Worm (Caenorhabditis elegans) whole organism, L1 larva: ENCODE measurements around the gene bath-2.

Experiments used
- ama-1 ChIP-seq: fragments of 150-350 bp; optimal IDR thresholded peaks from 2 replicates; lab custom pipeline; 2014
- blmp-1 ChIP-seq: fragments of 150-350 bp; optimal IDR thresholded peaks from 2 replicates; lab custom pipeline; 2014; ENCODE audit warnings: missing biosample characterization, missing genetic modification characterization
- ceh-82 ChIP-seq, 3 experiments: fragments of 150-350 bp in 1 of 3; sonication (generic microtip) in 2 of 3; optimal IDR thresholded peaks; 2 replicates each; lab custom pipeline; 2014 to 2017; ENCODE audit warnings: missing biosample characterization in 3 of 3, missing genetic modification characterization in 3 of 3
- ceh-88 ChIP-seq: fragments of 200-800 bp; sonication (Bioruptor generic); IDR thresholded peaks from 2 replicates; pipeline ENCODE4 v1.3.6; 2022; ENCODE audit warnings: missing genetic modification characterization, missing compliant biosample characterization
- ceh-90 ChIP-seq: sonication (generic microtip); optimal IDR thresholded peaks from 2 replicates; lab custom pipeline; 2016; ENCODE audit warnings: missing genetic modification characterization, missing compliant biosample characterization
- ces-1 ChIP-seq: fragments of 150-350 bp; optimal IDR thresholded peaks from 2 replicates; lab custom pipeline; 2014; ENCODE audit warnings: missing biosample characterization, missing genetic modification reagents, missing genetic modification characterization
- dpl-1 ChIP-seq, 3 experiments: fragments of 150-350 bp in 2 of 3; sonication (generic microtip) in 1 of 3; optimal IDR thresholded peaks; 2 replicates each; lab custom pipeline; 2014 to 2017; ENCODE audit warnings: missing biosample characterization in 3 of 3, missing genetic modification characterization in 3 of 3, missing genetic modification reagents in 3 of 3
- dsc-1 ChIP-seq: sonication (generic microtip); optimal IDR thresholded peaks from 2 replicates; lab custom pipeline; 2016; ENCODE audit warnings: mild to moderate bottlenecking, missing genetic modification characterization, missing compliant biosample characterization
- efl-1 ChIP-seq, 4 experiments: fragments of 150-350 bp; optimal IDR thresholded peaks in 3 of 4; peaks in 1 of 4; 1 replicate in 1 of 4; 2 replicates in 3 of 4; lab custom pipeline; 2014; ENCODE audit warnings: missing biosample characterization in 2 of 4, missing genetic modification characterization in 2 of 4, missing genetic modification reagents in 2 of 4
- egl-13 ChIP-seq: sonication (generic microtip); optimal IDR thresholded peaks from 2 replicates; lab custom pipeline; 2016; ENCODE audit warnings: missing genotype, missing genetic modification reagents, missing genetic modification characterization, missing compliant biosample characterization
- elt-2 ChIP-seq: sonication (generic microtip); optimal IDR thresholded peaks from 2 replicates; lab custom pipeline; 2016; ENCODE audit warnings: missing genetic modification characterization, mild to moderate bottlenecking, inconsistent platforms, missing compliant biosample characterization, missing genetic modification reagents
- fkh-10 ChIP-seq: sonication (generic microtip); optimal IDR thresholded peaks from 2 replicates; lab custom pipeline; 2017; ENCODE audit warnings: missing biosample characterization, missing genetic modification reagents, missing genetic modification characterization
- fkh-8 ChIP-seq: sonication (generic microtip); optimal IDR thresholded peaks from 2 replicates; lab custom pipeline; 2016; ENCODE audit warnings: mild to moderate bottlenecking, missing genetic modification characterization, missing compliant biosample characterization
- fos-1 ChIP-seq: fragments of 150-350 bp; optimal IDR thresholded peaks from 2 replicates; lab custom pipeline; 2014; ENCODE audit warnings: missing biosample characterization, missing genetic modification characterization
- hlh-4 ChIP-seq: sonication (generic microtip); optimal IDR thresholded peaks from 2 replicates; lab custom pipeline; 2016; ENCODE audit warnings: mild to moderate bottlenecking, missing genetic modification characterization, missing compliant biosample characterization
- lin-13 ChIP-seq: fragments of 150-350 bp; optimal IDR thresholded peaks from 2 replicates; lab custom pipeline; 2014; ENCODE audit warnings: missing biosample characterization, missing genetic modification reagents, missing genetic modification characterization
- lin-35 ChIP-seq, 2 experiments: fragments of 150-350 bp; optimal IDR thresholded peaks; 2 replicates each; lab custom pipeline; 2014; ENCODE audit warnings: missing biosample characterization in 2 of 2, missing genetic modification characterization in 2 of 2, missing genetic modification reagents in 2 of 2
- lin-39 ChIP-seq: fragments of 150-350 bp; optimal IDR thresholded peaks from 2 replicates; lab custom pipeline; 2014; ENCODE audit warnings: missing biosample characterization, missing genetic modification reagents, missing genetic modification characterization
- lir-3 ChIP-seq: sonication (generic microtip); optimal IDR thresholded peaks from 2 replicates; lab custom pipeline; 2016; ENCODE audit warnings: mild to moderate bottlenecking, missing genetic modification characterization, moderate library complexity, missing compliant biosample characterization; ENCODE audit not compliant: poor library complexity
- mab-9 ChIP-seq: fragments of 200-800 bp; sonication (Bioruptor generic); IDR thresholded peaks from 2 replicates; pipeline ENCODE4 v1.3.6; 2022; ENCODE audit warnings: missing genetic modification reagents, missing genetic modification characterization, missing compliant biosample characterization
- nhr-12 ChIP-seq: sonication (generic microtip); optimal IDR thresholded peaks from 2 replicates; lab custom pipeline; 2017; ENCODE audit warnings: missing biosample characterization, missing genetic modification characterization
- nhr-237 ChIP-seq: fragments of 150-350 bp; optimal IDR thresholded peaks from 2 replicates; lab custom pipeline; 2014; ENCODE audit warnings: missing biosample characterization, missing genetic modification characterization
- nhr-28 ChIP-seq: fragments of 150-350 bp; optimal IDR thresholded peaks from 2 replicates; lab custom pipeline; 2014; ENCODE audit warnings: missing biosample characterization, missing genetic modification characterization
- nhr-71 ChIP-seq: sonication (generic microtip); optimal IDR thresholded peaks from 2 replicates; lab custom pipeline; 2016; ENCODE audit warnings: mild to moderate bottlenecking, missing genetic modification characterization, moderate library complexity, missing compliant biosample characterization
- nhr-76 ChIP-seq: sonication (generic microtip); optimal IDR thresholded peaks from 2 replicates; lab custom pipeline; 2017; ENCODE audit warnings: missing biosample characterization, missing genetic modification characterization
- nhr-84 ChIP-seq: sonication (generic microtip); optimal IDR thresholded peaks from 2 replicates; lab custom pipeline; 2017; ENCODE audit warnings: missing biosample characterization, missing genetic modification characterization
- nhr-85 ChIP-seq: sonication (generic microtip); peaks from one replicate; lab custom pipeline; 2016; ENCODE audit warnings: missing genetic modification characterization, inconsistent platforms, missing compliant biosample characterization
- nhr-90 ChIP-seq: sonication (generic microtip); optimal IDR thresholded peaks from 2 replicates; lab custom pipeline; 2016; ENCODE audit warnings: mild to moderate bottlenecking, missing genetic modification characterization, missing compliant biosample characterization; ENCODE audit not compliant: poor library complexity
- pax-3 ChIP-seq: fragments of 200-800 bp; sonication (Bioruptor generic); optimal IDR thresholded peaks from 2 replicates; lab custom pipeline; 2018; ENCODE audit warnings: mild to moderate bottlenecking, missing genetic modification characterization, moderate library complexity, missing compliant biosample characterization
- skn-1 ChIP-seq: fragments of 150-350 bp; optimal IDR thresholded peaks from 2 replicates; lab custom pipeline; 2014; ENCODE audit warnings: missing biosample characterization, missing genetic modification characterization
- snpc-4 ChIP-seq: fragments of 150-350 bp; optimal IDR thresholded peaks from 2 replicates; lab custom pipeline; 2014; ENCODE audit warnings: missing biosample characterization, missing genetic modification characterization
- snu-23 ChIP-seq: sonication (generic microtip); optimal IDR thresholded peaks from 2 replicates; lab custom pipeline; 2016; ENCODE audit warnings: missing genetic modification characterization, missing compliant biosample characterization
- sox-4 ChIP-seq: sonication (generic microtip); optimal IDR thresholded peaks from 2 replicates; lab custom pipeline; 2016; ENCODE audit warnings: missing genetic modification characterization, missing compliant biosample characterization
- sptf-1 ChIP-seq: fragments of 150-350 bp; optimal IDR thresholded peaks from 2 replicates; lab custom pipeline; 2014; ENCODE audit warnings: missing biosample characterization, missing genetic modification characterization
- sup-37 ChIP-seq: fragments of 200-800 bp; sonication (Bioruptor generic); optimal IDR thresholded peaks from 2 replicates; lab custom pipeline; 2018; ENCODE audit warnings: mild to moderate bottlenecking, missing genetic modification characterization, missing compliant biosample characterization
- tlp-1 ChIP-seq: fragments of 150-350 bp; optimal IDR thresholded peaks from 2 replicates; lab custom pipeline; 2014; ENCODE audit warnings: missing biosample characterization, missing genetic modification characterization
- unc-30 ChIP-seq: sonication (generic microtip); optimal IDR thresholded peaks from 2 replicates; lab custom pipeline; 2017; ENCODE audit warnings: missing biosample characterization, missing genetic modification characterization
- unc-98 ChIP-seq: fragments of 200-800 bp; sonication (Bioruptor generic); IDR thresholded peaks from 2 replicates; pipeline ENCODE4 v1.3.6; 2022; ENCODE audit warnings: missing genetic modification characterization, missing compliant biosample characterization

bath-2 gene

DNA sequence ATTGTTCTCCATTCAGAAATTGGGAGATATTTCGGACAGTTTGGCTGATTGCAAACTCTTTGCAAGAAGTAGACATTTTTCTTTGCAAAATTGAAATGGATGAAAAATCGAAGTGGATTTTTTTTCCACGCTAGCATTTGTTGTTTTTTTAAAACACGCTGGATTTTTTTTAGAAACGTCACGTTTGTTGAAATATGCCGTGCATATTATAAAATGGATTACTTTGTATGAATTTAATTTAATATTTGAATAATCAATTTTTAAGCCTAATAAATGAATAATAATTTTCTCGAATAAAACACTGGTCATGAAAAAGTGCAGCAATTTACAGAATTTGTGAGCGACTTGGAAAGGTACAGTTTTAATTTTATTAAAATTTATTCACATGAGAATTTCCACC, 22.5 kb upstream of the bath-2 start, which contains the start of gene ZK250.14:
Gene ZK250.14 (minus strand): TSS at position 101 of the 400 bp plus-strand sequence.
- TF ChIP-seq unc-30 (tag; lab: Kevin White, UChicago) (no peak), ceh-88 (GFP tag; lab: Robert Waterston, UW) (no peak), blmp-1 (tag; lab: Kevin White, UChicago) (no peak), nhr-71 (tag; lab: Kevin White, UChicago) (no peak), mab-9 (GFP tag; lab: Robert Waterston, UW) (no peak), ceh-82 (tag; optimal IDR thresholded peaks at IDR 0.05; lab: Kevin White, UChicago) (no peak), nhr-84 (no peak), skn-1 (tag; lab: Kevin White, UChicago) (no peak)

DNA sequence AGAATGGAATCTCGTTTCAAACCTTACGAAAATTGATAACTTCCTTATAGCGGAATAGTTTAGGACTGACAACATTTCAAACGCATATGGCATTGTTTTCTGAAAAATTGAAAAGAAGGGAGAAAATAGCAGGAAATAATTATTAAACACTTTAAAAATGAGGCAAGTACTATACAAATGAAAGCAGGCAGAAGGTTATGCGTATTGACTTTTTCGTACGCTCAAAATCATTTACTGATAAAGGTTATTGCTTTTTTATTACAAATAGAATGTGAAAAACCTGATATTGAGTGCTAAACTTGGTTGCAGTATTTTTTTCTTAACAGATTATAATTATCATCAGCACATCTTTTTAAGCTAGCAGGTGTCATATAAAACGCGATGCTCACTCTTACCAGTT, 17.1 kb upstream of the bath-2 start, which contains the start of gene ZK250.13:
Gene ZK250.13 (minus strand): TSS at position 101 of the 400 bp plus-strand sequence.
- TF ChIP-seq snpc-4 (tag; lab: Kevin White, UChicago) (no peak), elt-2 (peak; percentile 36)

ce11 chrII:1928578-1928977, 6.0 kb upstream of the bath-2 start:
- no peak for TF ChIP-seq nhr-76 (tag; lab: Kevin White, UChicago)
- TF ChIP-seq dpl-1 (GFP tag; optimal IDR thresholded peaks at IDR 0.05; lab: Kevin White, UChicago): peak; percentile 20 to 54 (median 53)
- no peak for TF ChIP-seq nhr-237 (tag; lab: Kevin White, UChicago)
- TF ChIP-seq lir-3 (tag; lab: Kevin White, UChicago): no peak
- peak; percentile 5 to 56 for TF ChIP-seq lin-35 (GFP tag; optimal IDR thresholded peaks at IDR 0.05; lab: Kevin White, UChicago)
- TF ChIP-seq nhr-85 (tag; lab: Kevin White, UChicago): no peak
- peak in 1 of 2 experiments; percentile 52 for TF ChIP-seq efl-1 (optimal IDR thresholded peaks at IDR 0.05; lab: Kevin White, UChicago)
- TF ChIP-seq efl-1 (GFP tag; optimal IDR thresholded peaks at IDR 0.05 in 1 of 2; lab: Kevin White, UChicago): peak; percentile 60 to 94

ce11 chrII:1926162-1926561, 3.6 kb upstream of the bath-2 start, which contains the start of gene F52C6.2:
F52C6.2 (plus strand) TSS chrII:1926462.
- TF ChIP-seq mab-9 (GFP tag; lab: Robert Waterston, UW) (no peak), fkh-8 (tag; lab: Kevin White, UChicago) (no peak), unc-30 (tag; lab: Kevin White, UChicago) (no peak), lir-3 (tag; lab: Kevin White, UChicago) (no peak), sox-4 (tag; lab: Kevin White, UChicago) (no peak), fkh-10 (GFP tag; lab: Kevin White, UChicago) (no peak), lin-39 (tag; lab: Kevin White, UChicago) (no peak), egl-13 (tag; lab: Kevin White, UChicago) (no peak), tlp-1 (tag; lab: Kevin White, UChicago) (no peak), ces-1 (GFP tag; lab: Kevin White, UChicago) (no peak), ama-1 (no peak), nhr-28 (tag; lab: Kevin White, UChicago) (no peak), nhr-237 (tag; lab: Kevin White, UChicago) (no peak), fos-1 (no peak), sup-37 (no peak), hlh-4 (tag; lab: Kevin White, UChicago) (no peak), snpc-4 (tag; lab: Kevin White, UChicago) (no peak), lin-13 (GFP tag; lab: Kevin White, UChicago) (no peak)

ce11 chrII:1924459-1924858, 1.9 kb upstream of the bath-2 start, which contains the start of gene F52C6.3:
F52C6.3 (plus strand) TSS chrII:1924759.
- TF ChIP-seq sup-37: no peak
- TF ChIP-seq egl-13 (tag; lab: Kevin White, UChicago): no peak
- no peak for TF ChIP-seq nhr-12 (tag; lab: Kevin White, UChicago)
- TF ChIP-seq nhr-90 (tag; lab: Kevin White, UChicago): no peak
- no peak for TF ChIP-seq fkh-10 (GFP tag; lab: Kevin White, UChicago)
- TF ChIP-seq lir-3 (tag; lab: Kevin White, UChicago): no peak
- no peak for TF ChIP-seq snu-23
- TF ChIP-seq ceh-88 (GFP tag; lab: Robert Waterston, UW): no peak
- no peak for TF ChIP-seq unc-98 (GFP tag; lab: Robert Waterston, UW)
- no peak for TF ChIP-seq mab-9 (GFP tag; lab: Robert Waterston, UW)
- no peak for TF ChIP-seq blmp-1 (tag; lab: Kevin White, UChicago)
- TF ChIP-seq sptf-1: no peak
- no peak for TF ChIP-seq lin-39 (tag; lab: Kevin White, UChicago)
- TF ChIP-seq pax-3: no peak
- TF ChIP-seq elt-2: no peak
- TF ChIP-seq dsc-1: no peak
- no peak for TF ChIP-seq dpl-1 (GFP tag; optimal IDR thresholded peaks at IDR 0.05; lab: Kevin White, UChicago)
- no peak for TF ChIP-seq nhr-237 (tag; lab: Kevin White, UChicago)
- no peak for TF ChIP-seq nhr-71 (tag; lab: Kevin White, UChicago)
- no peak for TF ChIP-seq ceh-90 (tag; lab: Kevin White, UChicago)
